Fruit fly (Drosophila melanogaster): ENCODE data around the gene CG12662.

- no peak for TF ChIP-seq psq (optimal IDR thresholded peaks at IDR 0.05)
- no peak for TF ChIP-seq Sin3A (optimal IDR thresholded peaks at IDR 0.05)
- TF ChIP-seq h (optimal IDR thresholded peaks at IDR 0.05) = no peak
- no peak for TF ChIP-seq ttk (optimal IDR thresholded peaks at IDR 0.05)
- TF ChIP-seq insv (optimal IDR thresholded peaks at IDR 0.05) = no peak
Observed at dm6 chrX:9020092-9020491, 35.9 kb upstream of the CG12662 start.

Data from Kc167 (cell line).